Fruit fly (Drosophila melanogaster) whole organism, wandering third instar larva: ENCODE data around the gene CG42544.
A peak's percentile ranks its signal among the peaks of the same experiment; 100 is the strongest.

ENCODE experiments used
- CG32264 ChIP-seq: fragments of 200-800 bp; sonication (Bioruptor generic); optimal IDR thresholded peaks from 2 replicates; lab custom pipeline; 2016; ENCODE audit warnings: missing biosample characterization, missing genetic modification characterization
- HLH106 ChIP-seq: fragments of 200-800 bp; optimal IDR thresholded peaks from 3 replicates; lab custom pipeline; 2019; ENCODE audit warnings: missing biosample characterization, mild to moderate bottlenecking, missing genetic modification characterization, moderate library complexity
- Jra ChIP-seq: sonication (Bioruptor generic); optimal IDR thresholded peaks from 2 replicates; lab custom pipeline; 2016; ENCODE audit warnings: missing biosample characterization, missing genetic modification characterization
- OdsH ChIP-seq: fragments of 200-800 bp; sonication (Bioruptor generic); optimal IDR thresholded peaks from 2 replicates; lab custom pipeline; 2016; ENCODE audit warnings: missing biosample characterization, mild to moderate bottlenecking, missing genetic modification characterization
- Sp1 ChIP-seq: fragments of 200-800 bp; sonication (Bioruptor generic); optimal IDR thresholded peaks from 3 replicates; lab custom pipeline; 2019; ENCODE audit warnings: missing biosample characterization, mild to moderate bottlenecking, missing genetic modification characterization, moderate library complexity
- dl ChIP-seq, 2 experiments: fragments of 175-275, 200-275 bp in 1 of 2; fragments of 200-275 bp in 1 of 2; sonication (Bioruptor generic); optimal IDR thresholded peaks; lab custom pipeline; 2018; ENCODE audit warnings: mild to moderate bottlenecking in 2 of 2, missing biosample characterization in 2 of 2, missing genetic modification characterization in 2 of 2, moderate library complexity in 2 of 2; ENCODE audit not compliant: partially characterized antibody in 2 of 2, insufficient read depth in 1 of 2
- dsf ChIP-seq: sonication (Bioruptor generic); optimal IDR thresholded peaks from 2 replicates; lab custom pipeline; 2016; ENCODE audit warnings: missing biosample characterization, missing genetic modification characterization, borderline replicate concordance
- foxo ChIP-seq, 2 experiments: fragments of 200-800 bp; sonication (Bioruptor generic); optimal IDR thresholded peaks; 2 replicates in 1 of 2; 3 replicates in 1 of 2; lab custom pipeline; 2016 to 2017; ENCODE audit warnings: missing biosample characterization in 2 of 2, missing genetic modification characterization in 2 of 2
- h ChIP-seq: fragments of 200-800 bp; sonication (Bioruptor generic); optimal IDR thresholded peaks from 3 replicates; lab custom pipeline; 2016; ENCODE audit warnings: missing biosample characterization, mild to moderate bottlenecking, missing genetic modification characterization
- psq ChIP-seq: fragments of 200-800 bp; sonication (Bioruptor generic); optimal IDR thresholded peaks from 3 replicates; lab custom pipeline; 2017; ENCODE audit warnings: missing biosample characterization, mild to moderate bottlenecking, missing genetic modification characterization, moderate library complexity
- usp ChIP-seq: fragments of >200 bp; optimal IDR thresholded peaks from 2 replicates; lab custom pipeline; 2017; ENCODE audit warnings: missing biosample characterization, missing genetic modification characterization

DNA sequence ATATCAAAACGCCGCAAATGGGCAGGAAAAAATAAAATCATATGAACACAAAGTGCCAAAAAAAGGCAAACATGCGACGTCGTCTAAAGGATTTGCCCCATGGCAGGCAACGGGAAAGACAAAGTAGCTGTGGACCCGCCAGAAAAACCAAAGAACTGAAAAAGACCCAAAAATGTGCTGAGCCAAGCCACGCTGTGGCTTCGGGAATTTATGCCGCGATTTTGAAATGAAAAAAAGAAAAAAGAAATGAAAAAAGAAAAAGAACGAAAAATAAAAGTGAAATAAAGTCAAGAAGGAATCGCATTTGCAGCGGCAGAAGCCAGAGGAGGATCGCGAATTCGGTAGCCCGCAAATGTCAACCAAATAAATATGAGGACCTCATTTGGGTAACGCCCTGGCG lies 18.2 kb downstream of the CG42544 start:
- TF ChIP-seq h (GFP tag; lab: Kevin White, UChicago) (no peak), psq (GFP tag; lab: Kevin White, UChicago) (peak; percentile 50), usp (GFP tag; lab: Kevin White, UChicago) (no peak), foxo (GFP tag; optimal IDR thresholded peaks at IDR 0.05; lab: Kevin White, UChicago) (no peak), dl (GFP tag; optimal IDR thresholded peaks at IDR 0.05; lab: Kevin White, UChicago; ENCODE audit: insufficient read depth in 1 of 2, partially characterized antibody in 2 of 2) (no peak), Sp1 (peak; percentile 52), HLH106 (tag; lab: Kevin White, UChicago) (no peak), Jra (no peak), CG32264 (GFP tag; lab: Kevin White, UChicago) (no peak), dsf (GFP tag; lab: Kevin White, UChicago) (no peak), OdsH (GFP tag; lab: Kevin White, UChicago) (no peak)
